Worm (Caenorhabditis elegans) whole organism, L4 larva: ENCODE results near the gene F27E5.3.

Source experiments
- D1046.2 ChIP-seq: fragments of 200-800 bp; sonication (Bioruptor generic); IDR thresholded peaks from 2 replicates; pipeline ENCODE4 v1.3.6; 2022; ENCODE audit warnings: missing genetic modification characterization, missing compliant biosample characterization
- F10B5.3 ChIP-seq: sonication (generic microtip); optimal IDR thresholded peaks from 2 replicates; lab custom pipeline; 2016; ENCODE audit warnings: mild to moderate bottlenecking, missing genetic modification characterization, missing compliant biosample characterization
- F26F4.8 ChIP-seq: fragments of 200-800 bp; sonication (Bioruptor generic); conservative IDR thresholded peaks from 2 replicates; pipeline ENCODE4 v1.3.6; 2022; ENCODE audit warnings: missing genetic modification characterization, missing compliant biosample characterization
- F44E2.7 ChIP-seq: fragments of 200-800 bp; sonication (Bioruptor generic); IDR thresholded peaks from 2 replicates; pipeline ENCODE4 v2.1.2; 2022; ENCODE audit warnings: missing genetic modification characterization, missing compliant biosample characterization
- T20F7.1 ChIP-seq: fragments of 200-800 bp; sonication (Bioruptor generic); optimal IDR thresholded peaks from 2 replicates; lab custom pipeline; 2018; ENCODE audit warnings: mild to moderate bottlenecking, missing genetic modification characterization, missing compliant biosample characterization
- Y105C5A.15 ChIP-seq: fragments of 200-800 bp; sonication (Bioruptor generic); IDR thresholded peaks from 2 replicates; pipeline ENCODE4 v1.3.6; 2022; ENCODE audit warnings: missing genetic modification characterization, missing compliant biosample characterization
- Y5F2A.4 ChIP-seq: fragments of 200-800 bp; sonication (Bioruptor generic); optimal IDR thresholded peaks from 2 replicates; lab custom pipeline; 2018; ENCODE audit warnings: mild to moderate bottlenecking, missing genetic modification characterization, missing compliant biosample characterization
- aha-1 ChIP-seq: fragments of 150-350 bp; peaks from one replicate; lab custom pipeline; 2014; ENCODE audit warnings: missing biosample characterization, missing genetic modification characterization
- aly-2 ChIP-seq: sonication (generic microtip); optimal IDR thresholded peaks from 2 replicates; lab custom pipeline; 2018; ENCODE audit warnings: missing biosample characterization, missing genetic modification characterization
- ama-1 ChIP-seq: fragments of 150-350 bp; optimal IDR thresholded peaks from 2 replicates; lab custom pipeline; 2014; ENCODE audit warnings: inconsistent platforms, mixed read lengths
- arid-1 ChIP-seq: fragments of 200-800 bp; sonication (Bioruptor generic); conservative IDR thresholded peaks from 2 replicates; pipeline ENCODE4 v1.3.6; 2022; ENCODE audit warnings: missing genetic modification reagents, missing genetic modification characterization, missing compliant biosample characterization
- attf-4 ChIP-seq: sonication (generic microtip); optimal IDR thresholded peaks from 3 replicates; lab custom pipeline; 2017; ENCODE audit warnings: missing biosample characterization, missing genetic modification characterization
- ceh-20 ChIP-seq: fragments of 200-800 bp; sonication (Bioruptor generic); IDR thresholded peaks from 2 replicates; pipeline ENCODE4 v1.3.6; 2022; ENCODE audit warnings: missing genetic modification reagents, missing genetic modification characterization, missing compliant biosample characterization
- ceh-32 ChIP-seq: sonication (generic microtip); optimal IDR thresholded peaks from 2 replicates; lab custom pipeline; 2016; ENCODE audit warnings: mild to moderate bottlenecking, missing genetic modification characterization, missing compliant biosample characterization; ENCODE audit not compliant: poor library complexity
- ceh-44 ChIP-seq: fragments of 200-800 bp; sonication (Bioruptor generic); IDR thresholded peaks from 2 replicates; pipeline ENCODE4 v1.3.6; 2022; ENCODE audit warnings: missing genetic modification reagents, missing genetic modification characterization, missing compliant biosample characterization
- ces-1 ChIP-seq: fragments of 150-350 bp; sonication (generic microtip); optimal IDR thresholded peaks from 4 replicates; lab custom pipeline; 2014; ENCODE audit warnings: missing biosample characterization, missing genetic modification reagents, missing genetic modification characterization
- ctbp-1 ChIP-seq: fragments of 200-800 bp; sonication (Bioruptor generic); IDR thresholded peaks from 2 replicates; pipeline ENCODE4 v1.3.6; 2022; ENCODE audit warnings: missing genetic modification reagents, missing genetic modification characterization, missing compliant biosample characterization
- daf-12 ChIP-seq: fragments of 150-350 bp; optimal IDR thresholded peaks from 2 replicates; lab custom pipeline; 2014; ENCODE audit warnings: missing biosample characterization, missing genetic modification reagents, missing genetic modification characterization
- daf-16 ChIP-seq, 3 experiments: sonication (generic microtip); optimal IDR thresholded peaks; 2 replicates each; lab custom pipeline; 2016 to 2017; ENCODE audit warnings: missing genetic modification characterization in 3 of 3, missing genetic modification reagents in 3 of 3, mild to moderate bottlenecking in 2 of 3, missing compliant biosample characterization in 2 of 3, missing biosample characterization in 1 of 3, moderate library complexity in 1 of 3
- daf-19 ChIP-seq: fragments of 200-800 bp; sonication (Bioruptor generic); conservative IDR thresholded peaks from 2 replicates; pipeline ENCODE4 v1.3.6; 2022; ENCODE audit warnings: missing genetic modification characterization, missing compliant biosample characterization
- dmd-9 ChIP-seq: fragments of 200-800 bp; sonication (Bioruptor generic); IDR thresholded peaks from 2 replicates; pipeline ENCODE4 v1.3.6; 2022; ENCODE audit warnings: missing genetic modification reagents, missing genetic modification characterization, missing compliant biosample characterization
- egl-27 ChIP-seq: sonication (generic microtip); optimal IDR thresholded peaks from 3 replicates; lab custom pipeline; 2017; ENCODE audit warnings: missing biosample characterization, missing genetic modification reagents, missing genetic modification characterization
- egl-43 ChIP-seq: fragments of 200-800 bp; sonication (Bioruptor generic); IDR thresholded peaks from 2 replicates; pipeline ENCODE4 v1.3.6; 2022; ENCODE audit warnings: missing genetic modification reagents, missing genetic modification characterization, missing compliant biosample characterization
- hmg-1.1 ChIP-seq: fragments of 200-800 bp; sonication (Bioruptor generic); IDR thresholded peaks from 2 replicates; pipeline ENCODE4 v1.3.6; 2022; ENCODE audit warnings: missing genetic modification reagents, missing genetic modification characterization, missing compliant biosample characterization
- lin-13 ChIP-seq: fragments of 150-350 bp; optimal IDR thresholded peaks from 2 replicates; lab custom pipeline; 2014; ENCODE audit warnings: missing biosample characterization, missing genetic modification reagents, missing genetic modification characterization
- lin-29 ChIP-seq: fragments of 200-800 bp; sonication (Bioruptor generic); IDR thresholded peaks from 2 replicates; pipeline ENCODE4 v1.3.6; 2022; ENCODE audit warnings: missing genetic modification reagents, missing genetic modification characterization, missing compliant biosample characterization
- lin-38 ChIP-seq: fragments of 200-800 bp; sonication (Bioruptor generic); IDR thresholded peaks from 2 replicates; pipeline ENCODE4 v1.3.6; 2022; ENCODE audit warnings: missing genetic modification reagents, missing genetic modification characterization, missing compliant biosample characterization
- lir-3 ChIP-seq: sonication (generic microtip); optimal IDR thresholded peaks from 2 replicates; lab custom pipeline; 2016; ENCODE audit warnings: mild to moderate bottlenecking, missing genetic modification characterization, missing compliant biosample characterization
- madf-5 ChIP-seq, 2 experiments: fragments of 200-800 bp; sonication (Bioruptor generic); IDR thresholded peaks; 2 replicates each; pipeline ENCODE4 v1.3.6; 2022; ENCODE audit warnings: missing compliant biosample characterization in 2 of 2, missing genetic modification characterization in 2 of 2
- mep-1 ChIP-seq: fragments of 150-350 bp; sonication (generic microtip); optimal IDR thresholded peaks from 3 replicates; lab custom pipeline; 2014; ENCODE audit warnings: missing biosample characterization, missing genetic modification characterization
- mes-2 ChIP-seq: sonication (generic microtip); optimal IDR thresholded peaks from 2 replicates; lab custom pipeline; 2016; ENCODE audit warnings: missing genotype, mild to moderate bottlenecking, missing genetic modification characterization, missing compliant biosample characterization; ENCODE audit not compliant: poor library complexity, severe bottlenecking
- mxl-2 ChIP-seq: fragments of 200-800 bp; sonication (Bioruptor generic); conservative IDR thresholded peaks from 2 replicates; pipeline ENCODE4 v1.3.6; 2022; ENCODE audit warnings: missing genetic modification reagents, missing genetic modification characterization, missing compliant biosample characterization
- mxl-3 ChIP-seq: fragments of 200-800 bp; sonication (Bioruptor generic); optimal IDR thresholded peaks from 2 replicates; lab custom pipeline; 2018; ENCODE audit warnings: mild to moderate bottlenecking, missing genetic modification characterization, missing compliant biosample characterization
- nhr-10 ChIP-seq: fragments of 150-350 bp; optimal IDR thresholded peaks from 2 replicates; lab custom pipeline; 2014; ENCODE audit warnings: missing biosample characterization, missing genetic modification characterization
- nhr-102 ChIP-seq: sonication (generic microtip); optimal IDR thresholded peaks from 2 replicates; lab custom pipeline; 2016; ENCODE audit warnings: mild to moderate bottlenecking, missing genetic modification characterization, moderate library complexity, missing compliant biosample characterization
- nhr-41 ChIP-seq: fragments of 200-800 bp; sonication (Bioruptor generic); IDR thresholded peaks from 2 replicates; pipeline ENCODE4 v1.3.6; 2022; ENCODE audit warnings: missing genetic modification reagents, missing genetic modification characterization, missing compliant biosample characterization
- nhr-42 ChIP-seq: fragments of 200-800 bp; sonication (Bioruptor generic); IDR thresholded peaks from 2 replicates; pipeline ENCODE4 v1.3.6; 2022; ENCODE audit warnings: missing genetic modification characterization, missing compliant biosample characterization
- nhr-48 ChIP-seq: sonication (generic microtip); optimal IDR thresholded peaks from 2 replicates; lab custom pipeline; 2016; ENCODE audit warnings: mild to moderate bottlenecking, missing genetic modification characterization, missing compliant biosample characterization
- nhr-6 ChIP-seq: fragments of 150-350 bp; optimal IDR thresholded peaks from 2 replicates; lab custom pipeline; 2014; ENCODE audit warnings: missing biosample characterization, missing genetic modification characterization
- nhr-76 ChIP-seq: fragments of 150-350 bp; optimal IDR thresholded peaks from 2 replicates; lab custom pipeline; 2014; ENCODE audit warnings: missing biosample characterization, missing genetic modification characterization
- nhr-77 ChIP-seq: fragments of 150-350 bp; optimal IDR thresholded peaks from 2 replicates; lab custom pipeline; 2014; ENCODE audit warnings: missing biosample characterization, missing genetic modification characterization
- rbr-2 ChIP-seq: sonication (generic microtip); optimal IDR thresholded peaks from 2 replicates; lab custom pipeline; 2016; ENCODE audit warnings: missing genotype, missing genetic modification characterization, missing compliant biosample characterization
- saeg-2 ChIP-seq: fragments of 200-800 bp; sonication (Bioruptor generic); IDR thresholded peaks from 2 replicates; pipeline ENCODE4 v1.3.6; 2022; ENCODE audit warnings: missing genetic modification reagents, missing genetic modification characterization, missing compliant biosample characterization
- sdz-12 ChIP-seq: fragments of 200-800 bp; sonication (Bioruptor generic); optimal IDR thresholded peaks from 2 replicates; lab custom pipeline; 2018; ENCODE audit warnings: mild to moderate bottlenecking, missing genetic modification characterization, missing compliant biosample characterization
- snpc-1.2 ChIP-seq: fragments of 200-800 bp; sonication (Bioruptor generic); IDR thresholded peaks from 2 replicates; pipeline ENCODE4 v1.3.6; 2022; ENCODE audit warnings: missing genetic modification reagents, missing genetic modification characterization, missing compliant biosample characterization
- tag-97 ChIP-seq: fragments of 200-800 bp; sonication (Bioruptor generic); IDR thresholded peaks from 2 replicates; pipeline ENCODE4 v1.3.6; 2022; ENCODE audit warnings: missing genetic modification characterization, missing compliant biosample characterization
- unc-39 ChIP-seq: sonication (generic microtip); optimal IDR thresholded peaks from 2 replicates; lab custom pipeline; 2017; ENCODE audit warnings: missing biosample characterization, missing genetic modification characterization
- unc-62 ChIP-seq, 3 experiments: fragments of 150-350 bp in 1 of 3; sonication (generic microtip); optimal IDR thresholded peaks in 2 of 3; peaks in 1 of 3; 1 replicate in 1 of 3; 2 replicates in 2 of 3; lab custom pipeline; 2014 to 2017; ENCODE audit warnings: missing biosample characterization in 3 of 3, missing genetic modification characterization in 3 of 3, missing genetic modification reagents in 3 of 3, missing genotype in 1 of 3
- vab-7 ChIP-seq: fragments of 200-800 bp; sonication (Bioruptor generic); IDR thresholded peaks from 2 replicates; pipeline ENCODE4 v1.3.6; 2022; ENCODE audit warnings: missing genetic modification reagents, missing genetic modification characterization, missing compliant biosample characterization
- zfp-3 ChIP-seq: fragments of 200-800 bp; sonication (Bioruptor generic); conservative IDR thresholded peaks from 2 replicates; pipeline ENCODE4 v1.3.6; 2022; ENCODE audit warnings: missing genetic modification reagents, missing genetic modification characterization, missing compliant biosample characterization
- ztf-7 ChIP-seq: fragments of 150-350 bp; optimal IDR thresholded peaks from 2 replicates; lab custom pipeline; 2014; ENCODE audit warnings: missing biosample characterization, missing genetic modification characterization

F27E5.3 gene

DNA sequence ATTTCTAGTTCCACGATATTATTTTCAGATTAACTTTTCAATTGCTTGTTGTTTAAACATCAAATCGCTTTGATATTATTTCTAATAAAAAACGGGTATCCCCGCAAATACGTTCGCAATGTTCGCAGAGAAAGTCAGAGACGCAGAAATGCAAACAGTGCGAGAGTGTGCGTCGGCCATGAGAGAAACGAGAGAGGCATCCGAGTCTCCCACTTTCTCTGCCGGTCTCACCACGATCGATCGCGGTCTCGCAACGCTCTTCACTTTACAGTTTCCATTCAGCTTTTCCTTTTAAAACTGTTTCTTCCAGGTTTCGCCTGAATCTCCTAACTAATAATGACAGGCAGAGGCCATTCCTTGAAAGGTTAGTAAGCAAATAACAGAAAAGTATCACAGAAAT lies 30.3 kb upstream of the F27E5.3 start, which contains the start of gene F33H1.4:
F33H1.4 (plus strand) TSS at position 311 of the 400 bp plus-strand sequence.
- TF ChIP-seq madf-5 (GFP tag; IDR thresholded peaks at IDR 0.05; lab: Robert Waterston, UW): no peak
- TF ChIP-seq daf-16 (GFP tag; optimal IDR thresholded peaks at IDR 0.05; lab: Kevin White, UChicago): no peak
- TF ChIP-seq daf-16 (tag; optimal IDR thresholded peaks at IDR 0.05; lab: Kevin White, UChicago): no peak
- TF ChIP-seq nhr-102 (tag; lab: Kevin White, UChicago): no peak
- no peak for TF ChIP-seq sdz-12 (GFP tag; lab: Kevin White, UChicago)
- TF ChIP-seq mep-1 (tag; lab: Kevin White, UChicago): no peak
- no peak for TF ChIP-seq aly-2
- TF ChIP-seq dmd-9: no peak
- TF ChIP-seq daf-19 (GFP tag; lab: Robert Waterston, UW): no peak
- TF ChIP-seq mxl-2 (GFP tag; lab: Robert Waterston, UW): no peak
- 0 out of 2 replicates have a peak, but pooled peaks have one; percentile 24 for TF ChIP-seq ceh-20 (GFP tag; lab: Robert Waterston, UW)
- TF ChIP-seq nhr-6 (tag; lab: Kevin White, UChicago): no peak
- TF ChIP-seq nhr-41 (GFP tag; lab: Robert Waterston, UW): no peak
- TF ChIP-seq zfp-3 (GFP tag; lab: Robert Waterston, UW): peak; percentile 33; the same call in 1 of the 2 replicates
- no peak for TF ChIP-seq unc-39 (tag; lab: Kevin White, UChicago)
- TF ChIP-seq egl-27 (tag; lab: Kevin White, UChicago): no peak
- no peak for TF ChIP-seq lir-3 (tag; lab: Kevin White, UChicago)
- peak; percentile 74 for TF ChIP-seq hmg-1.1 (GFP tag; lab: Robert Waterston, UW)
- TF ChIP-seq tag-97: no peak
- no peak for TF ChIP-seq Y5F2A.4 (GFP tag; lab: Kevin White, UChicago)
- TF ChIP-seq lin-29 (GFP tag; lab: Robert Waterston, UW): 0 out of 2 replicates have a peak, but pooled peaks have one; percentile 19
- TF ChIP-seq nhr-10 (tag; lab: Kevin White, UChicago): no peak
- no peak for TF ChIP-seq mxl-3 (GFP tag; lab: Kevin White, UChicago)
- TF ChIP-seq T20F7.1 (GFP tag; lab: Kevin White, UChicago): no peak
- TF ChIP-seq F10B5.3 (tag; lab: Kevin White, UChicago): no peak
- no peak for TF ChIP-seq D1046.2
- no peak for TF ChIP-seq aha-1 (tag; lab: Kevin White, UChicago)
- no peak for TF ChIP-seq attf-4 (tag; lab: Kevin White, UChicago)
- no peak for TF ChIP-seq ceh-32
- peak; percentile 57 for TF ChIP-seq ama-1 (lab: Kevin White, UChicago)
- TF ChIP-seq daf-12 (tag; lab: Kevin White, UChicago): no peak
- 0 out of 2 replicates have a peak, but pooled peaks have one; percentile 15 for TF ChIP-seq nhr-42 (GFP tag; lab: Robert Waterston, UW)
- TF ChIP-seq lin-13 (GFP tag; lab: Kevin White, UChicago): peak; percentile 99
- TF ChIP-seq lin-38 (GFP tag; lab: Robert Waterston, UW): peak; percentile 57; the same call in 1 of the 2 replicates
- TF ChIP-seq ceh-44 (GFP tag; lab: Robert Waterston, UW): no peak
- no peak for TF ChIP-seq saeg-2
- peak; percentile 62; the same call in 1 of the 2 replicates for TF ChIP-seq arid-1 (GFP tag; lab: Robert Waterston, UW)
- no peak for TF ChIP-seq snpc-1.2 (GFP tag; lab: Robert Waterston, UW)
- no peak for TF ChIP-seq vab-7 (GFP tag; lab: Robert Waterston, UW)
- no peak for TF ChIP-seq F44E2.7 (GFP tag; lab: Robert Waterston, UW)
- no peak for TF ChIP-seq Y105C5A.15 (GFP tag; lab: Robert Waterston, UW)
- TF ChIP-seq F26F4.8 (GFP tag; lab: Robert Waterston, UW): no peak
- TF ChIP-seq unc-62 (GFP tag; optimal IDR thresholded peaks at IDR 0.05 in 1 of 2; lab: Kevin White, UChicago): no peak
- no peak for TF ChIP-seq unc-62 (tag; optimal IDR thresholded peaks at IDR 0.05; lab: Kevin White, UChicago)
- peak; percentile 80 for TF ChIP-seq mes-2
- TF ChIP-seq ctbp-1 (GFP tag; lab: Robert Waterston, UW): no peak
- TF ChIP-seq ztf-7 (tag; lab: Kevin White, UChicago): no peak
- peak; percentile 21 for TF ChIP-seq nhr-48 (tag; lab: Kevin White, UChicago)
- no peak for TF ChIP-seq nhr-76 (tag; lab: Kevin White, UChicago)
- no peak for TF ChIP-seq egl-43 (GFP tag; lab: Robert Waterston, UW)
- no peak for TF ChIP-seq nhr-77 (tag; lab: Kevin White, UChicago)
- TF ChIP-seq ces-1 (GFP tag; lab: Kevin White, UChicago): no peak
- TF ChIP-seq rbr-2 (tag; lab: Kevin White, UChicago): peak; percentile 3
